Fruit fly (Drosophila melanogaster) whole organism, embryonic: ENCODE measurements around the gene CG17959.

ENCODE experiments used
- ATbp ChIP-seq: fragments of 200-800 bp; sonication (Bioruptor generic); optimal IDR thresholded peaks from 2 replicates; lab custom pipeline; 2017; ENCODE audit warnings: missing biosample characterization, mild to moderate bottlenecking, missing genetic modification characterization, missing genetic modification reagents
- Abd-B ChIP-seq: fragments of 200-800 bp; sonication (Bioruptor generic); optimal IDR thresholded peaks from 2 replicates; lab custom pipeline; 2018; ENCODE audit warnings: missing biosample characterization, mild to moderate bottlenecking, missing genetic modification characterization, moderate library complexity
- Blimp-1 ChIP-seq: fragments of 200-800 bp; sonication (Bioruptor generic); optimal IDR thresholded peaks from 3 replicates; lab custom pipeline; 2018; ENCODE audit warnings: missing biosample characterization, missing genetic modification characterization, mild to moderate bottlenecking, moderate library complexity, missing genetic modification reagents
- CG10267 ChIP-seq: fragments of 200-800 bp; sonication (Bioruptor generic); optimal IDR thresholded peaks from 2 replicates; lab custom pipeline; 2018; ENCODE audit warnings: missing biosample characterization, mild to moderate bottlenecking, missing genetic modification characterization, moderate library complexity
- CG10366 ChIP-seq: fragments of 200-800 bp; sonication (Bioruptor generic); IDR thresholded peaks from 2 replicates; pipeline ENCODE4 v1.3.6; 2022; ENCODE audit warnings: missing biosample characterization, missing genetic modification characterization
- CG10462 ChIP-seq: fragments of 200-800 bp; sonication (Bioruptor generic); optimal IDR thresholded peaks from 2 replicates; lab custom pipeline; 2016; ENCODE audit warnings: missing biosample characterization, missing genetic modification characterization
- CG11504 ChIP-seq: fragments of 200-800 bp; sonication (Bioruptor generic); optimal IDR thresholded peaks from 3 replicates; lab custom pipeline; 2019; ENCODE audit warnings: missing biosample characterization, mild to moderate bottlenecking, missing genetic modification characterization, moderate library complexity
- CG12155 ChIP-seq: fragments of 200-800 bp; sonication (Bioruptor generic); optimal IDR thresholded peaks from 3 replicates; lab custom pipeline; 2016; ENCODE audit warnings: missing biosample characterization, missing genetic modification characterization
- CG12391 ChIP-seq: fragments of 200-800 bp; sonication (Bioruptor generic); optimal IDR thresholded peaks from 3 replicates; lab custom pipeline; 2018; ENCODE audit warnings: missing biosample characterization, mild to moderate bottlenecking, missing genetic modification characterization, moderate library complexity
- CG14441 ChIP-seq: fragments of 200-800 bp; sonication (Bioruptor generic); IDR thresholded peaks from 2 replicates; pipeline ENCODE4 v1.3.6; 2022; ENCODE audit warnings: missing biosample characterization, missing genetic modification characterization
- CG1529 ChIP-seq: fragments of 200-800 bp; sonication (Bioruptor generic); optimal IDR thresholded peaks from 3 replicates; lab custom pipeline; 2018; ENCODE audit warnings: missing biosample characterization, missing genetic modification characterization
- CG15696 ChIP-seq: fragments of 200-800 bp; sonication (Bioruptor generic); optimal IDR thresholded peaks from 2 replicates; lab custom pipeline; 2019; ENCODE audit warnings: missing biosample characterization, mild to moderate bottlenecking, missing genetic modification characterization, moderate library complexity
- CG18476 ChIP-seq: fragments of 200-800 bp; sonication (Bioruptor generic); optimal IDR thresholded peaks from 2 replicates; lab custom pipeline; 2016; ENCODE audit warnings: missing biosample characterization, mild to moderate bottlenecking, missing genetic modification characterization
- CG18599 ChIP-seq: fragments of 200-800 bp; sonication (Bioruptor generic); optimal IDR thresholded peaks from 3 replicates; lab custom pipeline; 2017; ENCODE audit warnings: missing biosample characterization, missing genetic modification characterization, mild to moderate bottlenecking, moderate library complexity, missing genetic modification reagents
- CG2202 ChIP-seq: fragments of 200-800 bp; sonication (Bioruptor generic); optimal IDR thresholded peaks from 2 replicates; lab custom pipeline; 2018; ENCODE audit warnings: missing biosample characterization, mild to moderate bottlenecking, missing genetic modification characterization
- CG3163 ChIP-seq: fragments of 200-800 bp; sonication (Bioruptor generic); optimal IDR thresholded peaks from 3 replicates; lab custom pipeline; 2016; ENCODE audit warnings: missing biosample characterization, missing genetic modification characterization
- CG34422 ChIP-seq: fragments of 200-800 bp; sonication (Bioruptor generic); IDR thresholded peaks from 3 replicates; pipeline ENCODE4 v1.3.6; 2022; ENCODE audit warnings: missing biosample characterization, missing genetic modification characterization
- CG8765 ChIP-seq: fragments of 200-800 bp; sonication (Bioruptor generic); IDR thresholded peaks from 2 replicates; pipeline ENCODE4 v1.3.6; 2022; ENCODE audit warnings: missing biosample characterization, missing genetic modification characterization
- CkIIα-i1 ChIP-seq: fragments of 200-800 bp; sonication (Bioruptor generic); IDR thresholded peaks from 2 replicates; pipeline ENCODE4 v1.3.6; 2022; ENCODE audit warnings: missing biosample characterization, missing genetic modification characterization
- Dip2 ChIP-seq: fragments of 200-800 bp; sonication (Bioruptor generic); IDR thresholded peaks from 2 replicates; pipeline ENCODE4 v1.3.6; 2022; ENCODE audit warnings: missing biosample characterization, missing genetic modification characterization
- Eip74EF ChIP-seq, 2 experiments: fragments of 200-800 bp in 1 of 2; fragments of >200 bp in 1 of 2; sonication (Bioruptor generic) in 1 of 2; optimal IDR thresholded peaks; 2 replicates each; lab custom pipeline; 2017 to 2019; ENCODE audit warnings: missing biosample characterization in 2 of 2, missing genetic modification characterization in 2 of 2, mild to moderate bottlenecking in 1 of 2, moderate library complexity in 1 of 2
- Ets97D ChIP-seq: fragments of 200-800 bp; sonication (Bioruptor generic); optimal IDR thresholded peaks from 3 replicates; lab custom pipeline; 2016; ENCODE audit warnings: missing biosample characterization, missing genetic modification characterization
- Fer1 ChIP-seq: fragments of 200-800 bp; sonication (Bioruptor generic); optimal IDR thresholded peaks from 2 replicates; lab custom pipeline; 2017; ENCODE audit warnings: missing biosample characterization, mild to moderate bottlenecking, missing genetic modification characterization
- H15 ChIP-seq: fragments of 200-800 bp; sonication (Bioruptor generic); IDR thresholded peaks from 3 replicates; pipeline ENCODE4 v1.3.6; 2022; ENCODE audit warnings: missing biosample characterization, missing genetic modification characterization
- Hr51 ChIP-seq, 2 experiments: fragments of 200-800 bp; sonication (Bioruptor generic); optimal IDR thresholded peaks; 2 replicates in 1 of 2; 3 replicates in 1 of 2; lab custom pipeline; 2016 to 2018; ENCODE audit warnings: missing biosample characterization in 2 of 2, missing genetic modification characterization in 2 of 2, mild to moderate bottlenecking in 1 of 2, moderate library complexity in 1 of 2
- Lhr ChIP-seq: fragments of 200-800 bp; sonication (Bioruptor generic); optimal IDR thresholded peaks from 3 replicates; lab custom pipeline; 2017; ENCODE audit warnings: mild to moderate bottlenecking, missing biosample characterization, missing genetic modification reagents, missing genetic modification characterization
- Nf-YA ChIP-seq: fragments of 200-800 bp; sonication (Bioruptor generic); IDR thresholded peaks from 2 replicates; pipeline ENCODE4 v1.3.6; 2022; ENCODE audit warnings: missing biosample characterization, missing genetic modification characterization
- Nf-YC ChIP-seq: fragments of 200-800 bp; optimal IDR thresholded peaks from 3 replicates; lab custom pipeline; 2019; ENCODE audit warnings: missing biosample characterization, mild to moderate bottlenecking, missing genetic modification characterization, moderate library complexity
- Ptx1 ChIP-seq: fragments of 200-800 bp; sonication (Bioruptor generic); IDR thresholded peaks from 2 replicates; pipeline ENCODE4 v1.3.6; 2022; ENCODE audit warnings: missing biosample characterization, missing genetic modification characterization
- TFAM ChIP-seq: fragments of 200-800 bp; sonication (Bioruptor generic); optimal IDR thresholded peaks from 2 replicates; lab custom pipeline; 2017; ENCODE audit warnings: missing biosample characterization, missing genetic modification characterization, inconsistent platforms
- Usf ChIP-seq: fragments of 200-800 bp; sonication (Bioruptor generic); optimal IDR thresholded peaks from 2 replicates; lab custom pipeline; 2017; ENCODE audit warnings: missing genotype, missing biosample characterization, missing genetic modification characterization
- Xrp1 ChIP-seq: fragments of 200-800 bp; sonication (Bioruptor generic); IDR thresholded peaks from 2 replicates; pipeline ENCODE4 v1.3.6; 2022; ENCODE audit warnings: missing biosample characterization, missing genetic modification characterization
- al ChIP-seq: fragments of 200-800 bp; sonication (Bioruptor generic); IDR thresholded peaks from 2 replicates; pipeline ENCODE4 v1.3.6; 2022; ENCODE audit warnings: missing biosample characterization, missing genetic modification characterization
- br ChIP-seq: fragments of >200 bp; optimal IDR thresholded peaks from 2 replicates; lab custom pipeline; 2017
- croc ChIP-seq: fragments of 200-800 bp; sonication (Bioruptor generic); conservative IDR thresholded peaks from 3 replicates; pipeline ENCODE4 v1.3.6; 2022; ENCODE audit warnings: missing biosample characterization, missing genetic modification characterization
- cwo ChIP-seq: fragments of 200-800 bp; sonication (Bioruptor generic); optimal IDR thresholded peaks from 3 replicates; lab custom pipeline; 2017; ENCODE audit warnings: missing biosample characterization, missing genetic modification characterization, mild to moderate bottlenecking, moderate library complexity, missing genetic modification reagents
- dan ChIP-seq: fragments of 200-800 bp; sonication (Bioruptor generic); IDR thresholded peaks from 2 replicates; pipeline ENCODE4 v1.3.6; 2022; ENCODE audit warnings: missing biosample characterization, missing genetic modification characterization
- dmrt99B ChIP-seq: fragments of 200-800 bp; sonication (Bioruptor generic); optimal IDR thresholded peaks from 2 replicates; lab custom pipeline; 2018; ENCODE audit warnings: missing biosample characterization, mild to moderate bottlenecking, missing genetic modification characterization, moderate library complexity
- dpn ChIP-seq, 2 experiments: fragments of 200-800 bp; sonication (Bioruptor generic); optimal IDR thresholded peaks; 3 replicates each; lab custom pipeline; 2016; ENCODE audit warnings: missing biosample characterization in 2 of 2, missing genetic modification characterization in 2 of 2
- emc ChIP-seq: fragments of 200-800 bp; sonication (Bioruptor generic); optimal IDR thresholded peaks from 2 replicates; lab custom pipeline; 2016; ENCODE audit warnings: missing biosample characterization, missing genetic modification characterization
- fd3F ChIP-seq: fragments of 200-800 bp; sonication (Bioruptor generic); optimal IDR thresholded peaks from 2 replicates; lab custom pipeline; 2018; ENCODE audit warnings: missing biosample characterization, mild to moderate bottlenecking, missing genetic modification characterization, moderate library complexity
- grn ChIP-seq: fragments of 200-800 bp; sonication (Bioruptor generic); optimal IDR thresholded peaks from 3 replicates; lab custom pipeline; 2017; ENCODE audit warnings: missing biosample characterization, missing genetic modification characterization
- p53 ChIP-seq: fragments of 200-800 bp; sonication (Bioruptor generic); optimal IDR thresholded peaks from 2 replicates; lab custom pipeline; 2016; ENCODE audit warnings: missing biosample characterization, missing genetic modification characterization
- ranshi ChIP-seq: fragments of 200-800 bp; sonication (Bioruptor generic); IDR thresholded peaks from 2 replicates; pipeline ENCODE4 v1.3.6; 2022; ENCODE audit warnings: missing biosample characterization, missing genetic modification characterization
- scrt ChIP-seq: fragments of 200-800 bp; sonication (Bioruptor generic); optimal IDR thresholded peaks from 2 replicates; lab custom pipeline; 2018; ENCODE audit warnings: missing biosample characterization, mild to moderate bottlenecking, missing genetic modification characterization, moderate library complexity
- seq ChIP-seq: fragments of 200-800 bp; sonication (Bioruptor generic); IDR thresholded peaks from 2 replicates; pipeline ENCODE4 v1.3.6; 2022; ENCODE audit warnings: missing biosample characterization, missing genetic modification characterization
- sima ChIP-seq: fragments of 200-800 bp; sonication (Bioruptor generic); optimal IDR thresholded peaks from 2 replicates; lab custom pipeline; 2016; ENCODE audit warnings: missing biosample characterization, missing genetic modification characterization
- sna ChIP-seq: fragments of 200-800 bp; sonication (Bioruptor generic); IDR thresholded peaks from 2 replicates; pipeline ENCODE4 v1.3.6; 2022; ENCODE audit warnings: missing biosample characterization, missing genetic modification characterization; ENCODE audit not compliant: partially characterized antibody
- toy ChIP-seq: fragments of 200-800 bp; sonication (Bioruptor generic); IDR thresholded peaks from 2 replicates; pipeline ENCODE4 v1.3.6; 2022; ENCODE audit warnings: missing biosample characterization, missing genetic modification characterization
- trh ChIP-seq: fragments of 200-800 bp; sonication (Bioruptor generic); optimal IDR thresholded peaks from 2 replicates; lab custom pipeline; 2016; ENCODE audit warnings: missing biosample characterization, missing genetic modification characterization
- ttk ChIP-seq: fragments of 200-800 bp; sonication (Bioruptor generic); IDR thresholded peaks from 2 replicates; pipeline ENCODE4 v2.1.2; 2022; ENCODE audit warnings: missing biosample characterization, missing genetic modification characterization
- tx ChIP-seq: fragments of 200-800 bp; sonication (Bioruptor generic); optimal IDR thresholded peaks from 2 replicates; lab custom pipeline; 2016; ENCODE audit warnings: missing biosample characterization, missing genetic modification characterization

Gene CG17959

DNA sequence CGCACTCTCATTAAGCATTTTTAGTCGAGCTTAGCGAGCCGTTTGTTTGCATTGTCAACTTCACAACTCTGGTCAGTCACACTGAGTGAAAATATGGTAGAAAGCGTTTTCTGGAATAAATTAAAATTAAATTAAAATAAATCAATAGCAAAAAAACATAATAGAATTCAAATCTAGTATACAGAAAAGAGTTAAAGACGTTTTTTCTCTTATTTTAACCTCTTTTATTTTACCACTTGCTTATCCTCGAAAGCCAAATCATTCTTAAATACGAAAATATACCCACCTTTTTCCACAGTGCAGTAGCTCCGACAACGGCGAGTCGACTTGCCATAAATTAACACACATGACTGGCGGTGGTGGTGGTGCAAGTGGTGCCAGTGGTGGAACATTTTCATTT, 4.7 kb downstream of the CG17959 start (continued):
- TF ChIP-seq dpn (GFP tag; optimal IDR thresholded peaks at IDR 0.05; lab: Kevin White, UChicago) (no peak), Lhr (no peak), Xrp1 (GFP tag; lab: Robert Waterston, UW) (peak; percentile 45; the same call in 1 of the 2 replicates), CG12155 (GFP tag; lab: Kevin White, UChicago) (no peak), CG10267 (tag; lab: Kevin White, UChicago) (peak; percentile 26), ATbp (no peak), emc (GFP tag; lab: Kevin White, UChicago) (no peak), Abd-B (GFP tag; lab: Kevin White, UChicago) (no peak), CG12391 (peak; percentile 37), seq (GFP tag; lab: Robert Waterston, UW) (no peak), sna (no peak), Dip2 (GFP tag; lab: Robert Waterston, UW) (no peak), CG34422 (no peak), fd3F (GFP tag; lab: Kevin White, UChicago) (no peak), CG18476 (GFP tag; lab: Kevin White, UChicago) (no peak), H15 (GFP tag; lab: Robert Waterston, UW) (no peak), CG8765 (GFP tag; lab: Robert Waterston, UW) (no peak), croc (peak; percentile 22; the same call in 1 of the 3 replicates), CG2202 (no peak), trh (GFP tag; lab: Kevin White, UChicago) (no peak), sima (GFP tag; lab: Kevin White, UChicago) (no peak), Usf (GFP tag; lab: Kevin White, UChicago) (no peak), Nf-YC (tag; lab: Kevin White, UChicago) (no peak), Ets97D (GFP tag; lab: Kevin White, UChicago) (no peak), Hr51 (GFP tag; optimal IDR thresholded peaks at IDR 0.05; lab: Kevin White, UChicago) (peak in 1 of 2 experiments; percentile 62), cwo (peak; percentile 1), CG10366 (GFP tag; lab: Robert Waterston, UW) (no peak), CG14441 (no peak), CG1529 (GFP tag; lab: Kevin White, UChicago) (no peak), Blimp-1 (peak; percentile 50), grn (no peak), dan (GFP tag; lab: Robert Waterston, UW) (no peak), p53 (GFP tag; lab: Kevin White, UChicago) (no peak), CG10462 (GFP tag; lab: Kevin White, UChicago) (no peak), dmrt99B (tag; lab: Kevin White, UChicago) (peak; percentile 54), CG11504 (tag; lab: Kevin White, UChicago) (peak; percentile 67), br (lab: Kevin White, UChicago) (no peak), ttk (no peak), Ptx1 (GFP tag; lab: Robert Waterston, UW) (peak; percentile 41; the same call in 1 of the 2 replicates), al (no peak), CkIIα-i1 (no peak), Eip74EF (GFP tag; optimal IDR thresholded peaks at IDR 0.05; lab: Kevin White, UChicago) (peak in 1 of 2 experiments; percentile 32), CG3163 (GFP tag; lab: Kevin White, UChicago) (no peak), toy (GFP tag; lab: Robert Waterston, UW) (no peak), CG15696 (tag; lab: Kevin White, UChicago) (no peak), Nf-YA (no peak), tx (no peak), TFAM (GFP tag; lab: Kevin White, UChicago) (no peak), ranshi (GFP tag; lab: Robert Waterston, UW) (no peak), CG18599 (peak; percentile 58), scrt (GFP tag; lab: Kevin White, UChicago) (no peak), Fer1 (peak; percentile 42)
